Worm (Caenorhabditis elegans): ENCODE measurements around the gene unc-83.

ce11 chrV:6425927-6426326 lies 38.9 kb upstream of the unc-83 start, which contains the start of gene T05H4.11:
- TF ChIP-seq sea-2 (GFP tag; optimal IDR thresholded peaks at IDR 0.05) (no peak), snpc-4 (tag; optimal IDR thresholded peaks at IDR 0.05) (no peak), pqm-1 (tag; optimal IDR thresholded peaks at IDR 0.05) (peak; percentile 11), elt-3 (tag; optimal IDR thresholded peaks at IDR 0.05) (peak in 1 of 3 experiments; percentile 9), elt-2 (tag; optimal IDR thresholded peaks at IDR 0.05) (peak; percentile 27)
